Worm (Caenorhabditis elegans) whole organism, midembryonic: ENCODE data around the gene Y61A9LA.1.

ENCODE experiments used
- flt-1 ChIP-seq: fragments of 200-800 bp; sonication (Bioruptor generic); IDR thresholded peaks from 2 replicates; pipeline ENCODE4 v1.3.6; 2022; ENCODE audit warnings: missing genetic modification characterization, missing compliant biosample characterization
- klf-2 ChIP-seq: fragments of 200-800 bp; sonication (Bioruptor generic); conservative IDR thresholded peaks from 2 replicates; pipeline ENCODE4 v1.3.6; 2022; ENCODE audit warnings: missing genetic modification reagents, missing genetic modification characterization, missing compliant biosample characterization
- med-1 ChIP-seq: sonication (generic microtip); optimal IDR thresholded peaks from 2 replicates; lab custom pipeline; 2017; ENCODE audit warnings: missing genetic modification characterization, mild to moderate bottlenecking, missing compliant biosample characterization, antibody characterized with exemption, missing genetic modification reagents; ENCODE audit not compliant: insufficient read depth
- ref-1 ChIP-seq: fragments of 200-800 bp; sonication (Bioruptor generic); conservative IDR thresholded peaks from 2 replicates; pipeline ENCODE4 v1.3.6; 2022; ENCODE audit warnings: missing genetic modification reagents, missing genetic modification characterization, missing compliant biosample characterization
- tab-1 ChIP-seq: fragments of 200-800 bp; sonication (Bioruptor generic); IDR thresholded peaks from 2 replicates; pipeline ENCODE4 v1.3.6; 2022; ENCODE audit warnings: missing genetic modification characterization, missing compliant biosample characterization

DNA sequence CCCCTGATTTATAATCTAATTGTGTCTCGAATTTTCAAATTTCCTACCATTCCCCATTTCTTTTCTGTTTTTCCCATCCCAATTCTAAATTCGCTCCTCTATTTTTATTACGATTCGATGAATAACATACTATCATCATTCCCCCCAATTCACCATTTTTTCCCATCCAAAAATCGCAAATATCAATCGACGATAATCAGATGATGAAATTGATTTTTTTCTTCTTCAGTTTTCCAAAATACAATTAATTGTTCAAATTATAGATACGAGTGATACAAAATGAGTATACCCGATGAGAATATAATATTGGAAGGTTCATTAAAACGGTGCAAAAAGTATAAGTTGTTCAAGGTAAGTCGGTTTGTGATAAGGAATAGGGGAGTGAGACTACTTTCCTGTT, 57.6 kb downstream of the Y61A9LA.1 start, which contains the start of gene soc-1:
- TF ChIP-seq ref-1 (GFP tag; lab: Robert Waterston, UW) (no peak), flt-1 (GFP tag; lab: Robert Waterston, UW) (no peak), tab-1 (no peak), klf-2 (no peak), med-1 (no peak)
